Fruit fly (Drosophila melanogaster) whole organism, wandering third instar larva: ENCODE measurements around the gene CG33281.

Source experiments
- Dfd ChIP-seq: fragments of >200 bp; optimal IDR thresholded peaks from 2 replicates; lab custom pipeline; 2017; ENCODE audit warnings: missing biosample characterization, missing genetic modification characterization
- Hr78 ChIP-seq: fragments of >200 bp; optimal IDR thresholded peaks from 2 replicates; lab custom pipeline; 2017; ENCODE audit warnings: missing biosample characterization, missing genetic modification characterization
- Myc ChIP-seq: fragments of >200 bp; optimal IDR thresholded peaks from 2 replicates; lab custom pipeline; 2017
- br ChIP-seq: fragments of 200-800 bp; sonication (Bioruptor generic); optimal IDR thresholded peaks from 2 replicates; lab custom pipeline; 2016; ENCODE audit warnings: missing biosample characterization, missing genetic modification characterization
- dl ChIP-seq, 2 experiments: fragments of 175-275, 200-275 bp in 1 of 2; fragments of 200-275 bp in 1 of 2; sonication (Bioruptor generic); optimal IDR thresholded peaks; lab custom pipeline; 2018; ENCODE audit warnings: mild to moderate bottlenecking in 2 of 2, missing biosample characterization in 2 of 2, missing genetic modification characterization in 2 of 2, moderate library complexity in 2 of 2; ENCODE audit not compliant: partially characterized antibody in 2 of 2, insufficient read depth in 1 of 2
- pan ChIP-seq: fragments of >200 bp; optimal IDR thresholded peaks from 2 replicates; lab custom pipeline; 2017
- sage ChIP-seq: fragments of 200-800 bp; sonication (Bioruptor generic); optimal IDR thresholded peaks from 2 replicates; lab custom pipeline; 2016; ENCODE audit warnings: missing biosample characterization, mild to moderate bottlenecking, missing genetic modification characterization
- usp ChIP-seq: fragments of >200 bp; optimal IDR thresholded peaks from 2 replicates; lab custom pipeline; 2017; ENCODE audit warnings: missing biosample characterization, missing genetic modification characterization

DNA sequence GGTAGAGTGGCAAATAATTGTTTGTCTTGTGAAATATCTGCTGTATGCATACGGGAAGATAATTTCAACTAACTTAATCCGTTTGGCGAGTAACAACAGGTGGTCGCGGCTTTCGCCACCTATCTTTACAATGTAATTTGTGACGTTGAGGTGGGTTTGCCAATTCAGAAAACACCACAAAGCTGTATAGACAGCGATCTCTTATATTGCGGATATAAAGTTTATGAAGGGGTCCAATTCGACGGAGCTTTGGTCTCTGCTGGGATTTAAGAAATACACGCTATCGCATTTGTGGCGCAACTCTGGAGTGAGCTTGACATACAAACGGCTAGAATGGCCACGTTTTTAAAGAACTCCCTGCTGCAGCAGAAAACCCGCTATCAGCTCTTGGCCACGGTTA, 3.6 kb downstream of the CG33281 start, which contains the start of gene CG33282:
- no peak for TF ChIP-seq Hr78 (GFP tag; lab: Kevin White, UChicago)
- TF ChIP-seq Myc (lab: Kevin White, UChicago), result no peak
- TF ChIP-seq br (GFP tag; lab: Kevin White, UChicago), result no peak
- TF ChIP-seq Dfd (GFP tag; lab: Kevin White, UChicago), result no peak
- no peak for TF ChIP-seq dl (GFP tag; optimal IDR thresholded peaks at IDR 0.05; lab: Kevin White, UChicago; ENCODE audit: insufficient read depth in 1 of 2, partially characterized antibody in 2 of 2)
- TF ChIP-seq usp (GFP tag; lab: Kevin White, UChicago), result no peak
- TF ChIP-seq pan (lab: Kevin White, UChicago), result no peak
- TF ChIP-seq sage (GFP tag; lab: Kevin White, UChicago), result no peak
